Fruit fly (Drosophila melanogaster) Kc167 (cell line): ENCODE data around the gene Hel25E.

Source experiments
- Myc ChIP-seq: fragments of >200 bp; optimal IDR thresholded peaks from 2 replicates; lab custom pipeline; 2017; ENCODE audit warnings: missing external identifiers
- Sin3A ChIP-seq: fragments of >200 bp; optimal IDR thresholded peaks from 2 replicates; lab custom pipeline; 2018; ENCODE audit warnings: missing external identifiers

- TF ChIP-seq Sin3A (lab: Kevin White, UChicago) (no peak), Myc (lab: Kevin White, UChicago) (no peak)
Observed at dm6 chr2L:5537063-5537462, 5.1 kb downstream of the Hel25E start.
